Worm (Caenorhabditis elegans) whole organism, L2 larva: ENCODE measurements around the gene T20D4.10.

Experiments
- C34F6.9 ChIP-seq: fragments of 150-350 bp; optimal IDR thresholded peaks from 2 replicates; lab custom pipeline; 2014; ENCODE audit warnings: missing biosample characterization, missing genetic modification characterization
- F13H6.1 ChIP-seq: sonication (generic microtip); optimal IDR thresholded peaks from 2 replicates; lab custom pipeline; 2016; ENCODE audit warnings: missing genetic modification characterization, missing compliant biosample characterization
- R02D3.7 ChIP-seq: fragments of 150-350 bp; optimal IDR thresholded peaks from 2 replicates; lab custom pipeline; 2014; ENCODE audit warnings: missing biosample characterization, missing genetic modification characterization
- Y55F3AM.14 ChIP-seq: fragments of 200-800 bp; sonication (Bioruptor generic); optimal IDR thresholded peaks from 2 replicates; lab custom pipeline; 2018; ENCODE audit warnings: mild to moderate bottlenecking, missing genetic modification characterization, missing compliant biosample characterization
- ZK546.5 ChIP-seq: sonication (generic microtip); optimal IDR thresholded peaks from 2 replicates; lab custom pipeline; 2017; ENCODE audit warnings: missing biosample characterization, missing genetic modification characterization
- alr-1 ChIP-seq: fragments of 150-350 bp; optimal IDR thresholded peaks from 2 replicates; lab custom pipeline; 2014; ENCODE audit warnings: missing biosample characterization, missing genetic modification characterization
- aly-2 ChIP-seq: fragments of 150-350 bp; optimal IDR thresholded peaks from 2 replicates; lab custom pipeline; 2014; ENCODE audit warnings: missing biosample characterization, missing genetic modification characterization
- ama-1 ChIP-seq: fragments of 150-350 bp; optimal IDR thresholded peaks from 2 replicates; lab custom pipeline; 2018; ENCODE audit warnings: inconsistent platforms
- blmp-1 ChIP-seq: sonication (generic microtip); optimal IDR thresholded peaks from 2 replicates; lab custom pipeline; 2017; ENCODE audit warnings: missing genetic modification characterization, mild to moderate bottlenecking, missing compliant biosample characterization, antibody characterized with exemption, moderate library complexity; ENCODE audit not compliant: insufficient read depth
- ceh-16 ChIP-seq: fragments of 150-350 bp; optimal IDR thresholded peaks from 2 replicates; lab custom pipeline; 2014; ENCODE audit warnings: missing biosample characterization, missing genetic modification characterization
- ceh-82 ChIP-seq: fragments of 150-350 bp; optimal IDR thresholded peaks from 2 replicates; lab custom pipeline; 2014; ENCODE audit warnings: missing biosample characterization, missing genetic modification characterization
- crh-2 ChIP-seq: sonication (generic microtip); optimal IDR thresholded peaks from 2 replicates; lab custom pipeline; 2017; ENCODE audit warnings: missing biosample characterization, missing genetic modification characterization
- dmd-4 ChIP-seq: sonication (generic microtip); optimal IDR thresholded peaks from 2 replicates; lab custom pipeline; 2017; ENCODE audit warnings: missing biosample characterization, missing genetic modification characterization
- egl-27 ChIP-seq: sonication (generic microtip); optimal IDR thresholded peaks from 3 replicates; lab custom pipeline; 2017; ENCODE audit warnings: missing biosample characterization, missing genetic modification reagents, missing genetic modification characterization
- elt-1 ChIP-seq: fragments of 150-350 bp; optimal IDR thresholded peaks from 2 replicates; lab custom pipeline; 2014; ENCODE audit warnings: missing biosample characterization, missing genetic modification characterization
- elt-3 ChIP-seq: sonication (generic microtip); optimal IDR thresholded peaks from 2 replicates; lab custom pipeline; 2017; ENCODE audit warnings: missing biosample characterization, missing genetic modification characterization
- fos-1 ChIP-seq: fragments of 150-350 bp; optimal IDR thresholded peaks from 2 replicates; lab custom pipeline; 2014; ENCODE audit warnings: missing biosample characterization, missing genetic modification characterization
- gmeb-1 ChIP-seq: fragments of 150-350 bp; optimal IDR thresholded peaks from 2 replicates; lab custom pipeline; 2014; ENCODE audit warnings: missing biosample characterization, missing genetic modification characterization
- lin-11 ChIP-seq: fragments of 150-350 bp; sonication (generic microtip); optimal IDR thresholded peaks from 2 replicates; lab custom pipeline; 2014; ENCODE audit warnings: missing biosample characterization, missing genetic modification characterization, inconsistent platforms, mixed read lengths
- lin-13 ChIP-seq: fragments of 150-350 bp; optimal IDR thresholded peaks from 2 replicates; lab custom pipeline; 2014; ENCODE audit warnings: missing biosample characterization, missing genetic modification reagents, missing genetic modification characterization
- lin-39 ChIP-seq: fragments of 150-350 bp; optimal IDR thresholded peaks from 2 replicates; lab custom pipeline; 2014; ENCODE audit warnings: missing biosample characterization, missing genetic modification reagents, missing genetic modification characterization
- lsy-2 ChIP-seq, 2 experiments: fragments of 150-350 bp in 1 of 2; sonication (generic microtip) in 1 of 2; optimal IDR thresholded peaks; 2 replicates each; lab custom pipeline; 2014 to 2017; ENCODE audit warnings: missing biosample characterization in 2 of 2, missing genetic modification characterization in 2 of 2
- mab-5 ChIP-seq: fragments of 150-350 bp; optimal IDR thresholded peaks from 2 replicates; lab custom pipeline; 2014; ENCODE audit warnings: missing biosample characterization, missing genetic modification characterization
- mbf-1 ChIP-seq: sonication (generic microtip); optimal IDR thresholded peaks from 2 replicates; lab custom pipeline; 2017; ENCODE audit warnings: missing biosample characterization, missing genetic modification characterization
- mdl-1 ChIP-seq, 2 experiments: fragments of 150-350 bp in 1 of 2; sonication (generic microtip) in 1 of 2; optimal IDR thresholded peaks; 2 replicates each; lab custom pipeline; 2017; ENCODE audit warnings: missing biosample characterization in 2 of 2, missing genetic modification characterization in 2 of 2
- nhr-10 ChIP-seq: sonication (generic microtip); optimal IDR thresholded peaks from 2 replicates; lab custom pipeline; 2017; ENCODE audit warnings: missing biosample characterization, missing genetic modification characterization
- nhr-11 ChIP-seq: fragments of 150-350 bp; optimal IDR thresholded peaks from 2 replicates; lab custom pipeline; 2014; ENCODE audit warnings: missing biosample characterization, missing genetic modification characterization
- nhr-12 ChIP-seq: fragments of 150-350 bp; optimal IDR thresholded peaks from 2 replicates; lab custom pipeline; 2014; ENCODE audit warnings: missing biosample characterization, missing genetic modification characterization
- nhr-129 ChIP-seq: fragments of 150-350 bp; optimal IDR thresholded peaks from 2 replicates; lab custom pipeline; 2014; ENCODE audit warnings: missing biosample characterization, missing genetic modification characterization
- nhr-21 ChIP-seq: fragments of 150-350 bp; optimal IDR thresholded peaks from 2 replicates; lab custom pipeline; 2014; ENCODE audit warnings: missing biosample characterization, missing genetic modification characterization
- nhr-23 ChIP-seq: fragments of 150-350 bp; optimal IDR thresholded peaks from 2 replicates; lab custom pipeline; 2014; ENCODE audit warnings: missing biosample characterization, missing genetic modification reagents, missing genetic modification characterization
- nhr-237 ChIP-seq: fragments of 150-350 bp; optimal IDR thresholded peaks from 2 replicates; lab custom pipeline; 2014; ENCODE audit warnings: missing biosample characterization, missing genetic modification characterization
- nhr-25 ChIP-seq: fragments of 150-350 bp; sonication (generic microtip); optimal IDR thresholded peaks from 3 replicates; lab custom pipeline; 2014; ENCODE audit warnings: missing biosample characterization, missing genetic modification characterization
- nhr-6 ChIP-seq: fragments of 150-350 bp; optimal IDR thresholded peaks from 2 replicates; lab custom pipeline; 2014; ENCODE audit warnings: missing biosample characterization, missing genetic modification characterization
- nhr-77 ChIP-seq: fragments of 150-350 bp; optimal IDR thresholded peaks from 2 replicates; lab custom pipeline; 2014; ENCODE audit warnings: missing biosample characterization, missing genetic modification characterization
- peb-1 ChIP-seq: fragments of 150-350 bp; optimal IDR thresholded peaks from 2 replicates; lab custom pipeline; 2014; ENCODE audit warnings: missing biosample characterization, missing genetic modification characterization
- sem-4 ChIP-seq: fragments of 150-350 bp; optimal IDR thresholded peaks from 2 replicates; lab custom pipeline; 2014; ENCODE audit warnings: missing biosample characterization, missing genetic modification reagents, missing genetic modification characterization
- skn-1 ChIP-seq: sonication (generic microtip); optimal IDR thresholded peaks from 2 replicates; lab custom pipeline; 2017; ENCODE audit warnings: missing biosample characterization, missing genetic modification characterization
- sma-3 ChIP-seq: sonication (generic microtip); optimal IDR thresholded peaks from 2 replicates; lab custom pipeline; 2016; ENCODE audit warnings: missing genetic modification reagents, missing genetic modification characterization, missing compliant biosample characterization
- sma-9 ChIP-seq, 2 experiments: fragments of 150-350 bp in 1 of 2; sonication (generic microtip) in 1 of 2; optimal IDR thresholded peaks; 2 replicates each; lab custom pipeline; 2014 to 2016; ENCODE audit warnings: missing genetic modification characterization in 2 of 2, mild to moderate bottlenecking in 1 of 2, missing biosample characterization in 1 of 2, missing compliant biosample characterization in 1 of 2, missing genetic modification reagents in 1 of 2, moderate library complexity in 1 of 2
- snpc-4 ChIP-seq: fragments of 150-350 bp; optimal IDR thresholded peaks from 2 replicates; lab custom pipeline; 2014; ENCODE audit warnings: missing biosample characterization, missing genetic modification characterization
- unc-39 ChIP-seq: fragments of 150-350 bp; optimal IDR thresholded peaks from 2 replicates; lab custom pipeline; 2014; ENCODE audit warnings: missing biosample characterization, missing genetic modification characterization
- unc-55 ChIP-seq: fragments of 150-350 bp; sonication (generic microtip); optimal IDR thresholded peaks from 3 replicates; lab custom pipeline; 2014; ENCODE audit warnings: missing biosample characterization, missing genetic modification reagents, missing genetic modification characterization
- unc-62 ChIP-seq: fragments of 150-350 bp; optimal IDR thresholded peaks from 2 replicates; lab custom pipeline; 2014; ENCODE audit warnings: missing biosample characterization, missing genetic modification reagents, missing genetic modification characterization
- zag-1 ChIP-seq: fragments of 150-350 bp; optimal IDR thresholded peaks from 2 replicates; lab custom pipeline; 2014; ENCODE audit warnings: missing biosample characterization, missing genetic modification characterization
- ztf-1 ChIP-seq: fragments of 200-800 bp; sonication (Bioruptor generic); conservative IDR thresholded peaks from 2 replicates; pipeline ENCODE4 v1.3.6; 2022; ENCODE audit warnings: missing genetic modification characterization, missing compliant biosample characterization
- ztf-11 ChIP-seq: sonication (generic microtip); optimal IDR thresholded peaks from 2 replicates; lab custom pipeline; 2017; ENCODE audit warnings: missing biosample characterization, missing genetic modification characterization
- ztf-4 ChIP-seq: fragments of 150-350 bp; optimal IDR thresholded peaks from 2 replicates; lab custom pipeline; 2014; ENCODE audit warnings: missing biosample characterization, missing genetic modification characterization

T20D4.10 gene

DNA sequence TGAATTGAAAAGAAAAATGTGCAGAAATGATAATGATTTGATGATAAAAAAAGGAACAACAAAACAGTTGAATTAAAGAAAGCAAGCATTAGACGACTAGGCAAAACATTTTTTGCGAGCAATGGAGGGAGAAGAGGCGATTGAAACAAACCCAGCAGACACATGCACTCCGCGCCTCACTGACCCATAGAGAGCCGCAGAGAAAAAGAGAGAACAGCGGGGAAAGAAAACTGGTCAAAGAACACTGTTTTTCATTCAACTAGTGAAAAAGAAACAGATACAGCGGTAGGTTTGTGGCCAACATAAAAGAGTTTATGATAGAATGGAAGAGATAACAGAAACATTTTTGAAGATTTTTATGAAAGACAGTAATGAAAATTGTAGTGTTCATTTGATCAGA lies 11.8 kb upstream of the T20D4.10 start:
- TF ChIP-seq sma-9 (GFP tag; optimal IDR thresholded peaks at IDR 0.05; lab: Kevin White, UChicago) (peak; percentile 91), sma-9 (tag; optimal IDR thresholded peaks at IDR 0.05; lab: Kevin White, UChicago) (no peak), lsy-2 (tag; optimal IDR thresholded peaks at IDR 0.05; lab: Kevin White, UChicago) (peak in 1 of 2 experiments; percentile 27), ceh-16 (tag; lab: Kevin White, UChicago) (no peak), skn-1 (tag; lab: Kevin White, UChicago) (no peak), nhr-129 (tag; lab: Kevin White, UChicago) (peak; percentile 31), elt-1 (no peak), egl-27 (tag; lab: Kevin White, UChicago) (peak; percentile 17), lin-39 (tag; lab: Kevin White, UChicago) (no peak), fos-1 (tag; lab: Kevin White, UChicago) (peak; percentile 29), F13H6.1 (tag; lab: Kevin White, UChicago) (peak; percentile 61), elt-3 (tag; lab: Kevin White, UChicago) (no peak), C34F6.9 (tag; lab: Kevin White, UChicago) (peak; percentile 4), lin-11 (no peak)

DNA sequence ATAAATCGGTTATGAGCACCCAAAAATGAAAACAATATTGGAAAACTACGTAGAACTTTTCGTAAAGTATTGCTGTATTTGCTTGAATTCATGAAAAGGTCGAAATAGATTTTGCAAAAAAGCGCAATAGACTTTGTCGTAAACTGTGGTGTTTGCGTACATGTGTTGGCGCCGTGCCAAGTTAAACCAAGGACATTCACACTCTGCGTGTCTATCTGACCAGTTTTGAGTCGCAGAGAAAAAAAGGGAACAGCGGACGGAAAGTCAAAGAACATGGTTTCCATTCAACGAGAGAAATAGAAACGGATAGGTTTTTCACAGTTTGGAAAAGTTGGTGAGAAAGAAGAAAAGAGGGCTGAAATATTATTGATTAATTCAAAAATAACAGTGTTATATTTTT lies 9.0 kb upstream of the T20D4.10 start:
- no peak for TF ChIP-seq unc-39 (tag; lab: Kevin White, UChicago)
- peak in 1 of 2 experiments; percentile 60 for TF ChIP-seq mdl-1 (tag; optimal IDR thresholded peaks at IDR 0.05; lab: Kevin White, UChicago)
- TF ChIP-seq nhr-25 (tag; lab: Kevin White, UChicago): peak; percentile 96
- no peak for TF ChIP-seq ztf-1
- no peak for TF ChIP-seq R02D3.7 (tag; lab: Kevin White, UChicago)
- TF ChIP-seq fos-1 (tag; lab: Kevin White, UChicago): peak; percentile 89
- TF ChIP-seq sma-3 (GFP tag; lab: Kevin White, UChicago): peak; percentile 88
- TF ChIP-seq ztf-4: no peak
- TF ChIP-seq egl-27 (tag; lab: Kevin White, UChicago): peak; percentile 90
- TF ChIP-seq mbf-1 (tag; lab: Kevin White, UChicago): no peak
- no peak for TF ChIP-seq nhr-23 (tag; lab: Kevin White, UChicago)
- TF ChIP-seq mab-5 (tag; lab: Kevin White, UChicago): peak; percentile 18
- no peak for TF ChIP-seq nhr-12 (tag; lab: Kevin White, UChicago)
- TF ChIP-seq snpc-4 (tag; lab: Kevin White, UChicago): peak; percentile 63
- no peak for TF ChIP-seq elt-1
- no peak for TF ChIP-seq nhr-11
- peak; percentile 90 for TF ChIP-seq F13H6.1 (tag; lab: Kevin White, UChicago)
- no peak for TF ChIP-seq ceh-82 (tag; lab: Kevin White, UChicago)
- peak; percentile 51 to 85 for TF ChIP-seq lsy-2 (tag; optimal IDR thresholded peaks at IDR 0.05; lab: Kevin White, UChicago)
- peak; percentile 63 for TF ChIP-seq unc-55 (GFP tag; lab: Kevin White, UChicago)
- no peak for TF ChIP-seq skn-1 (tag; lab: Kevin White, UChicago)
- TF ChIP-seq elt-3 (tag; lab: Kevin White, UChicago): no peak
- no peak for TF ChIP-seq ZK546.5 (tag; lab: Kevin White, UChicago)
- TF ChIP-seq sem-4 (tag; lab: Kevin White, UChicago): peak; percentile 73
- no peak for TF ChIP-seq ztf-11 (tag; lab: Kevin White, UChicago)
- TF ChIP-seq nhr-237 (tag; lab: Kevin White, UChicago): no peak
- no peak for TF ChIP-seq aly-2 (tag; lab: Kevin White, UChicago)
- TF ChIP-seq Y55F3AM.14: peak; percentile 56
- peak; percentile 86 for TF ChIP-seq C34F6.9 (tag; lab: Kevin White, UChicago)
- peak; percentile 42 for TF ChIP-seq zag-1
- TF ChIP-seq blmp-1: peak; percentile 29
- TF ChIP-seq unc-62: no peak
- no peak for TF ChIP-seq ama-1 (lab: Kevin White, UChicago)
- peak; percentile 37 for TF ChIP-seq lin-11
- TF ChIP-seq alr-1 (tag; lab: Kevin White, UChicago): no peak
- TF ChIP-seq crh-2: peak; percentile 84
- TF ChIP-seq nhr-77 (tag; lab: Kevin White, UChicago): no peak
- no peak for TF ChIP-seq nhr-10 (tag; lab: Kevin White, UChicago)
- TF ChIP-seq ceh-16 (tag; lab: Kevin White, UChicago): no peak
- TF ChIP-seq sma-9 (GFP tag; optimal IDR thresholded peaks at IDR 0.05; lab: Kevin White, UChicago): peak; percentile 99
- peak; percentile 58 for TF ChIP-seq sma-9 (tag; optimal IDR thresholded peaks at IDR 0.05; lab: Kevin White, UChicago)
- peak; percentile 83 for TF ChIP-seq nhr-6 (tag; lab: Kevin White, UChicago)
- TF ChIP-seq gmeb-1: peak; percentile 73
- TF ChIP-seq nhr-129 (tag; lab: Kevin White, UChicago): peak; percentile 89
- TF ChIP-seq nhr-21 (tag; lab: Kevin White, UChicago): peak; percentile 84
- no peak for TF ChIP-seq dmd-4 (tag; lab: Kevin White, UChicago)
- no peak for TF ChIP-seq lin-39 (tag; lab: Kevin White, UChicago)
- no peak for TF ChIP-seq peb-1
- peak; percentile 76 for TF ChIP-seq lin-13 (GFP tag; lab: Kevin White, UChicago)
